Worm (Caenorhabditis elegans) whole organism, L4/young adult: Measurements from ENCODE around the gene lgg-3.

Source experiments
- W03F9.2 ChIP-seq: fragments of 150-350 bp; optimal IDR thresholded peaks from 2 replicates; lab custom pipeline; 2014; ENCODE audit warnings: missing biosample characterization, missing genetic modification characterization
- dao-5 ChIP-seq: sonication (generic microtip); optimal IDR thresholded peaks from 2 replicates; lab custom pipeline; 2016; ENCODE audit warnings: missing genotype, missing genetic modification characterization, moderate library complexity, missing compliant biosample characterization

ce11 chrIII:5678935-5679334 lies 18.9 kb downstream of the lgg-3 start, which contains the start of the genes ska-3 and rps-12:
- TF ChIP-seq W03F9.2 (tag; lab: Kevin White, UChicago) (peak; percentile 98), dao-5 (tag; lab: Kevin White, UChicago) (no peak)
